Worm (Caenorhabditis elegans) whole organism, midembryonic: ENCODE measurements around the gene oig-4.

ENCODE experiments used
- T22C8.4 ChIP-seq: fragments of 200-800 bp; sonication (Bioruptor generic); IDR thresholded peaks from 2 replicates; pipeline ENCODE4 v1.3.6; 2022; ENCODE audit warnings: missing genetic modification characterization, missing compliant biosample characterization
- flt-1 ChIP-seq: fragments of 200-800 bp; sonication (Bioruptor generic); IDR thresholded peaks from 2 replicates; pipeline ENCODE4 v1.3.6; 2022; ENCODE audit warnings: missing genetic modification characterization, missing compliant biosample characterization
- klf-2 ChIP-seq: fragments of 200-800 bp; sonication (Bioruptor generic); conservative IDR thresholded peaks from 2 replicates; pipeline ENCODE4 v1.3.6; 2022; ENCODE audit warnings: missing genetic modification reagents, missing genetic modification characterization, missing compliant biosample characterization
- med-1 ChIP-seq: sonication (generic microtip); optimal IDR thresholded peaks from 2 replicates; lab custom pipeline; 2017; ENCODE audit warnings: missing genetic modification characterization, mild to moderate bottlenecking, missing compliant biosample characterization, antibody characterized with exemption, missing genetic modification reagents; ENCODE audit not compliant: insufficient read depth
- tab-1 ChIP-seq: fragments of 200-800 bp; sonication (Bioruptor generic); IDR thresholded peaks from 2 replicates; pipeline ENCODE4 v1.3.6; 2022; ENCODE audit warnings: missing genetic modification characterization, missing compliant biosample characterization
- ztf-23 ChIP-seq: fragments of 200-800 bp; sonication (Bioruptor generic); IDR thresholded peaks from 2 replicates; pipeline ENCODE4 v1.3.6; 2022; ENCODE audit warnings: missing genetic modification reagents, missing genetic modification characterization, missing compliant biosample characterization
- ztf-29 ChIP-seq: fragments of 200-800 bp; sonication (Bioruptor generic); IDR thresholded peaks from 2 replicates; pipeline ENCODE4 v1.3.6; 2022; ENCODE audit warnings: missing genetic modification reagents, missing genetic modification characterization, missing compliant biosample characterization

ce11 chrII:7631677-7632210 lies 18.4 kb downstream of the oig-4 start:
- TF ChIP-seq ztf-23 (GFP tag; lab: Robert Waterston, UW) (no peak), med-1 (GFP tag; lab: Kevin White, UChicago) (no peak), ztf-29 (GFP tag; lab: Robert Waterston, UW) (no peak), flt-1 (GFP tag; lab: Robert Waterston, UW) (no peak), T22C8.4 (GFP tag; lab: Robert Waterston, UW) (no peak), klf-2 (no peak), tab-1 (GFP tag; lab: Robert Waterston, UW) (no peak)
